Fruit fly (Drosophila melanogaster): ENCODE results near the gene CG8042.

DNA sequence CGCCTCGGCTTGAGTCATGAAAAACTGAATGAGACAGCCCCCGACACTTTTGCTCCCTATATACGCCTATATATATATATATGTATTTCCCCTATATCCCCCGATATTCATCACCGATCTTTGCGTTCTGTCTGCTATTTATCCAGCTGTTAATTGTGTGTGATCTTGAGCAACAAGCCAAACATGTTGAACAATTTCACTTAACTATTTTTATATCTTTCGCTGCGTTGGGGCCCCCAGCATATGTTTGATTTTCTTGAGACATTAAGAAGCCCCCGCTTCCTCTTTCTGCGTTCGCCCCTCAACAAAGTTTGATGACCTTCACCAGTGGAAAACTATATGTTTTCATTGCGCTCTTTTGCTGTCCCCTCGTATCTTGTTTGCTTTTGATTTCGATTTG, 21.6 kb upstream of the CG8042 start:
- TF ChIP-seq CG1621 (tag; optimal IDR thresholded peaks at IDR 0.05) (no peak), svp (GFP tag) (no peak), Lpt (GFP tag; optimal IDR thresholded peaks at IDR 0.05) (no peak), CG32006 (GFP tag; optimal IDR thresholded peaks at IDR 0.05) (no peak)

All from whole organism, prepupa.